Worm (Caenorhabditis elegans) whole organism, L2 larva: ENCODE data around the gene clec-175.

Experiments used
- C34F6.9 ChIP-seq: fragments of 150-350 bp; optimal IDR thresholded peaks from 2 replicates; lab custom pipeline; 2014; ENCODE audit warnings: missing biosample characterization, missing genetic modification characterization
- F13H6.1 ChIP-seq: sonication (generic microtip); optimal IDR thresholded peaks from 2 replicates; lab custom pipeline; 2016; ENCODE audit warnings: missing genetic modification characterization, missing compliant biosample characterization
- R02D3.7 ChIP-seq: fragments of 150-350 bp; optimal IDR thresholded peaks from 2 replicates; lab custom pipeline; 2014; ENCODE audit warnings: missing biosample characterization, missing genetic modification characterization
- Y55F3AM.14 ChIP-seq: fragments of 200-800 bp; sonication (Bioruptor generic); optimal IDR thresholded peaks from 2 replicates; lab custom pipeline; 2018; ENCODE audit warnings: mild to moderate bottlenecking, missing genetic modification characterization, missing compliant biosample characterization
- ZK546.5 ChIP-seq: sonication (generic microtip); optimal IDR thresholded peaks from 2 replicates; lab custom pipeline; 2017; ENCODE audit warnings: missing biosample characterization, missing genetic modification characterization
- alr-1 ChIP-seq: fragments of 150-350 bp; optimal IDR thresholded peaks from 2 replicates; lab custom pipeline; 2014; ENCODE audit warnings: missing biosample characterization, missing genetic modification characterization
- aly-2 ChIP-seq: fragments of 150-350 bp; optimal IDR thresholded peaks from 2 replicates; lab custom pipeline; 2014; ENCODE audit warnings: missing biosample characterization, missing genetic modification characterization
- blmp-1 ChIP-seq: sonication (generic microtip); optimal IDR thresholded peaks from 2 replicates; lab custom pipeline; 2017; ENCODE audit warnings: missing genetic modification characterization, mild to moderate bottlenecking, missing compliant biosample characterization, antibody characterized with exemption, moderate library complexity; ENCODE audit not compliant: insufficient read depth
- ceh-16 ChIP-seq: fragments of 150-350 bp; optimal IDR thresholded peaks from 2 replicates; lab custom pipeline; 2014; ENCODE audit warnings: missing biosample characterization, missing genetic modification characterization
- ceh-82 ChIP-seq: fragments of 150-350 bp; optimal IDR thresholded peaks from 2 replicates; lab custom pipeline; 2014; ENCODE audit warnings: missing biosample characterization, missing genetic modification characterization
- dmd-4 ChIP-seq: sonication (generic microtip); optimal IDR thresholded peaks from 2 replicates; lab custom pipeline; 2017; ENCODE audit warnings: missing biosample characterization, missing genetic modification characterization
- egl-27 ChIP-seq: sonication (generic microtip); optimal IDR thresholded peaks from 3 replicates; lab custom pipeline; 2017; ENCODE audit warnings: missing biosample characterization, missing genetic modification reagents, missing genetic modification characterization
- elt-1 ChIP-seq: fragments of 150-350 bp; optimal IDR thresholded peaks from 2 replicates; lab custom pipeline; 2014; ENCODE audit warnings: missing biosample characterization, missing genetic modification characterization
- lin-11 ChIP-seq: fragments of 150-350 bp; sonication (generic microtip); optimal IDR thresholded peaks from 2 replicates; lab custom pipeline; 2014; ENCODE audit warnings: missing biosample characterization, missing genetic modification characterization, inconsistent platforms, mixed read lengths
- lin-13 ChIP-seq: fragments of 150-350 bp; optimal IDR thresholded peaks from 2 replicates; lab custom pipeline; 2014; ENCODE audit warnings: missing biosample characterization, missing genetic modification reagents, missing genetic modification characterization
- lsy-2 ChIP-seq, 2 experiments: fragments of 150-350 bp in 1 of 2; sonication (generic microtip) in 1 of 2; optimal IDR thresholded peaks; 2 replicates each; lab custom pipeline; 2014 to 2017; ENCODE audit warnings: missing biosample characterization in 2 of 2, missing genetic modification characterization in 2 of 2
- mab-5 ChIP-seq: fragments of 150-350 bp; optimal IDR thresholded peaks from 2 replicates; lab custom pipeline; 2014; ENCODE audit warnings: missing biosample characterization, missing genetic modification characterization
- mbf-1 ChIP-seq: sonication (generic microtip); optimal IDR thresholded peaks from 2 replicates; lab custom pipeline; 2017; ENCODE audit warnings: missing biosample characterization, missing genetic modification characterization
- mdl-1 ChIP-seq, 2 experiments: fragments of 150-350 bp in 1 of 2; sonication (generic microtip) in 1 of 2; optimal IDR thresholded peaks; 2 replicates each; lab custom pipeline; 2017; ENCODE audit warnings: missing biosample characterization in 2 of 2, missing genetic modification characterization in 2 of 2
- nhr-10 ChIP-seq: sonication (generic microtip); optimal IDR thresholded peaks from 2 replicates; lab custom pipeline; 2017; ENCODE audit warnings: missing biosample characterization, missing genetic modification characterization
- nhr-12 ChIP-seq: fragments of 150-350 bp; optimal IDR thresholded peaks from 2 replicates; lab custom pipeline; 2014; ENCODE audit warnings: missing biosample characterization, missing genetic modification characterization
- nhr-21 ChIP-seq: fragments of 150-350 bp; optimal IDR thresholded peaks from 2 replicates; lab custom pipeline; 2014; ENCODE audit warnings: missing biosample characterization, missing genetic modification characterization
- nhr-23 ChIP-seq: fragments of 150-350 bp; optimal IDR thresholded peaks from 2 replicates; lab custom pipeline; 2014; ENCODE audit warnings: missing biosample characterization, missing genetic modification reagents, missing genetic modification characterization
- nhr-237 ChIP-seq: fragments of 150-350 bp; optimal IDR thresholded peaks from 2 replicates; lab custom pipeline; 2014; ENCODE audit warnings: missing biosample characterization, missing genetic modification characterization
- nhr-25 ChIP-seq: fragments of 150-350 bp; sonication (generic microtip); optimal IDR thresholded peaks from 3 replicates; lab custom pipeline; 2014; ENCODE audit warnings: missing biosample characterization, missing genetic modification characterization
- nhr-6 ChIP-seq: fragments of 150-350 bp; optimal IDR thresholded peaks from 2 replicates; lab custom pipeline; 2014; ENCODE audit warnings: missing biosample characterization, missing genetic modification characterization
- nhr-77 ChIP-seq: fragments of 150-350 bp; optimal IDR thresholded peaks from 2 replicates; lab custom pipeline; 2014; ENCODE audit warnings: missing biosample characterization, missing genetic modification characterization
- peb-1 ChIP-seq: fragments of 150-350 bp; optimal IDR thresholded peaks from 2 replicates; lab custom pipeline; 2014; ENCODE audit warnings: missing biosample characterization, missing genetic modification characterization
- sem-4 ChIP-seq: fragments of 150-350 bp; optimal IDR thresholded peaks from 2 replicates; lab custom pipeline; 2014; ENCODE audit warnings: missing biosample characterization, missing genetic modification reagents, missing genetic modification characterization
- skn-1 ChIP-seq: sonication (generic microtip); optimal IDR thresholded peaks from 2 replicates; lab custom pipeline; 2017; ENCODE audit warnings: missing biosample characterization, missing genetic modification characterization
- sma-3 ChIP-seq: sonication (generic microtip); optimal IDR thresholded peaks from 2 replicates; lab custom pipeline; 2016; ENCODE audit warnings: missing genetic modification reagents, missing genetic modification characterization, missing compliant biosample characterization
- sma-9 ChIP-seq, 2 experiments: fragments of 150-350 bp in 1 of 2; sonication (generic microtip) in 1 of 2; optimal IDR thresholded peaks; 2 replicates each; lab custom pipeline; 2014 to 2016; ENCODE audit warnings: missing genetic modification characterization in 2 of 2, mild to moderate bottlenecking in 1 of 2, missing biosample characterization in 1 of 2, missing compliant biosample characterization in 1 of 2, missing genetic modification reagents in 1 of 2, moderate library complexity in 1 of 2
- unc-39 ChIP-seq: fragments of 150-350 bp; optimal IDR thresholded peaks from 2 replicates; lab custom pipeline; 2014; ENCODE audit warnings: missing biosample characterization, missing genetic modification characterization
- unc-62 ChIP-seq: fragments of 150-350 bp; optimal IDR thresholded peaks from 2 replicates; lab custom pipeline; 2014; ENCODE audit warnings: missing biosample characterization, missing genetic modification reagents, missing genetic modification characterization
- zag-1 ChIP-seq: fragments of 150-350 bp; optimal IDR thresholded peaks from 2 replicates; lab custom pipeline; 2014; ENCODE audit warnings: missing biosample characterization, missing genetic modification characterization
- ztf-1 ChIP-seq: fragments of 200-800 bp; sonication (Bioruptor generic); conservative IDR thresholded peaks from 2 replicates; pipeline ENCODE4 v1.3.6; 2022; ENCODE audit warnings: missing genetic modification characterization, missing compliant biosample characterization
- ztf-11 ChIP-seq: sonication (generic microtip); optimal IDR thresholded peaks from 2 replicates; lab custom pipeline; 2017; ENCODE audit warnings: missing biosample characterization, missing genetic modification characterization
- ztf-4 ChIP-seq: fragments of 150-350 bp; optimal IDR thresholded peaks from 2 replicates; lab custom pipeline; 2014; ENCODE audit warnings: missing biosample characterization, missing genetic modification characterization

Gene clec-175

ce11 chrIV:4429901-4430300, 7.8 kb downstream of the clec-175 start, which contains the start of the genes str-185 and R08C7.5:
str-185 (minus strand) TSS chrIV:4430001.
R08C7.5 (plus strand) TSS chrIV:4430229.
- TF ChIP-seq nhr-23 = no peak
- no peak for TF ChIP-seq zag-1 (tag; lab: Kevin White, UChicago)
- no peak for TF ChIP-seq ceh-16
- TF ChIP-seq skn-1 (tag; lab: Kevin White, UChicago) = no peak
- TF ChIP-seq unc-62 (GFP tag; lab: Kevin White, UChicago) = no peak
- no peak for TF ChIP-seq nhr-10 (tag; lab: Kevin White, UChicago)
- no peak for TF ChIP-seq elt-1 (tag; lab: Kevin White, UChicago)
- TF ChIP-seq sem-4 (tag; lab: Kevin White, UChicago) = no peak
- TF ChIP-seq ztf-1 (GFP tag; lab: Robert Waterston, UW) = no peak
- TF ChIP-seq ceh-82 (tag; lab: Kevin White, UChicago) = no peak
- TF ChIP-seq R02D3.7 (tag; lab: Kevin White, UChicago) = no peak
- no peak for TF ChIP-seq ztf-4 (tag; lab: Kevin White, UChicago)
- no peak for TF ChIP-seq nhr-25 (tag; lab: Kevin White, UChicago)
- no peak for TF ChIP-seq alr-1 (tag; lab: Kevin White, UChicago)
- no peak for TF ChIP-seq unc-39 (tag; lab: Kevin White, UChicago)
- no peak for TF ChIP-seq ztf-11 (tag; lab: Kevin White, UChicago)
- TF ChIP-seq sma-3 (GFP tag; lab: Kevin White, UChicago) = no peak
- TF ChIP-seq egl-27 (tag; lab: Kevin White, UChicago) = no peak
- no peak for TF ChIP-seq mdl-1 (tag; optimal IDR thresholded peaks at IDR 0.05; lab: Kevin White, UChicago)
- TF ChIP-seq C34F6.9 = no peak
- TF ChIP-seq, all 48 proteins: peak for 0

- TF ChIP-seq mbf-1 = no peak
- no peak for TF ChIP-seq nhr-23
- TF ChIP-seq nhr-6 (tag; lab: Kevin White, UChicago) = no peak
- TF ChIP-seq C34F6.9 = no peak
These were observed 12.4 kb downstream of the clec-175 start, which contains the start of the genes R08C7.8 and R08C7.4 for ce11 chrIV:4434441-4435084. R08C7.8 (minus strand) TSS chrIV:4434541. R08C7.4 (plus strand) TSS chrIV:4435034.

ce11 chrIV:4437825-4438224, 15.7 kb downstream of the clec-175 start:
- TF ChIP-seq ZK546.5 (tag; lab: Kevin White, UChicago) (no peak), mdl-1 (tag; optimal IDR thresholded peaks at IDR 0.05; lab: Kevin White, UChicago) (no peak), egl-27 (tag; lab: Kevin White, UChicago) (no peak), nhr-10 (tag; lab: Kevin White, UChicago) (no peak), unc-62 (GFP tag; lab: Kevin White, UChicago) (no peak), sma-9 (GFP tag; optimal IDR thresholded peaks at IDR 0.05; lab: Kevin White, UChicago) (peak; percentile 45), sma-9 (tag; optimal IDR thresholded peaks at IDR 0.05; lab: Kevin White, UChicago) (no peak), elt-1 (tag; lab: Kevin White, UChicago) (peak; percentile 51), alr-1 (tag; lab: Kevin White, UChicago) (no peak)

- TF ChIP-seq lin-13 (GFP tag; lab: Kevin White, UChicago) = no peak
- TF ChIP-seq alr-1 (tag; lab: Kevin White, UChicago) = no peak
- TF ChIP-seq zag-1 (tag; lab: Kevin White, UChicago) = no peak
- no peak for TF ChIP-seq C34F6.9
- no peak for TF ChIP-seq nhr-21 (tag; lab: Kevin White, UChicago)
- TF ChIP-seq ztf-1 (GFP tag; lab: Robert Waterston, UW) = no peak
- TF ChIP-seq nhr-12 = no peak
- TF ChIP-seq R02D3.7 (tag; lab: Kevin White, UChicago) = no peak
- TF ChIP-seq nhr-77 (tag; lab: Kevin White, UChicago) = no peak
- no peak for TF ChIP-seq elt-1 (tag; lab: Kevin White, UChicago)
- TF ChIP-seq aly-2 (tag; lab: Kevin White, UChicago) = no peak
- no peak for TF ChIP-seq nhr-10 (tag; lab: Kevin White, UChicago)
- TF ChIP-seq ztf-11 (tag; lab: Kevin White, UChicago) = no peak
- TF ChIP-seq lsy-2 (tag; optimal IDR thresholded peaks at IDR 0.05; lab: Kevin White, UChicago) = no peak
- TF ChIP-seq nhr-25 (tag; lab: Kevin White, UChicago) = no peak
These were observed 17.1 kb downstream of the clec-175 start, which contains the start of gene fbxb-74 for ce11 chrIV:4439190-4439589. fbxb-74 (minus strand) TSS chrIV:4439290.

DNA sequence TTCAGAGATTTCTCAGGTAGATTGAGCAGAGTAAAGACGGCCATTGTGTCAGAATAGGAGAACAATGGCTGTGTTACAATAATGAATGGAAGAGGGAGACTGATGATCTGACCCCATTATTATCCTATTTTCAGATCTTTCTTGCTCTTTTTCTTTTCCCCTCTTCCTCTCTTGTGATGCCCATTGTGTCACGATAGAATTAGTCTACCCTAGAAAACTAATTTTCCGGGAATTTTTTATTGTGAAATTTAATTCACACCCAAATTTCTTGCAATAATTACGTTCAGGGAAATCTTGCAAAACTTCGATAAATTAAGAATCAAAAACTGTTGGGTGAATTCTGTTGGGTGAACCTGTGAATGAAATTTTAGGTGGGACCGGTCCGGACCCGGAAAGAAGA, 18.9 kb downstream of the clec-175 start, which contains the start of gene fbxb-75:
Gene fbxb-75 (minus strand): TSS at position 101 of the 400 bp plus-strand sequence.
- TF ChIP-seq aly-2 (tag; lab: Kevin White, UChicago) (no peak), F13H6.1 (tag; lab: Kevin White, UChicago) (no peak), sem-4 (tag; lab: Kevin White, UChicago) (no peak), sma-9 (GFP tag; optimal IDR thresholded peaks at IDR 0.05; lab: Kevin White, UChicago) (no peak), sma-9 (tag; optimal IDR thresholded peaks at IDR 0.05; lab: Kevin White, UChicago) (no peak), ceh-82 (tag; lab: Kevin White, UChicago) (no peak), ztf-11 (tag; lab: Kevin White, UChicago) (no peak), blmp-1 (tag; lab: Kevin White, UChicago) (no peak), zag-1 (tag; lab: Kevin White, UChicago) (no peak), ceh-16 (no peak), lin-13 (GFP tag; lab: Kevin White, UChicago) (no peak), mab-5 (tag; lab: Kevin White, UChicago) (no peak), nhr-21 (tag; lab: Kevin White, UChicago) (no peak), dmd-4 (tag; lab: Kevin White, UChicago) (no peak), lin-11 (tag; lab: Kevin White, UChicago) (no peak), lsy-2 (tag; optimal IDR thresholded peaks at IDR 0.05; lab: Kevin White, UChicago) (no peak), nhr-237 (no peak), nhr-10 (tag; lab: Kevin White, UChicago) (no peak), peb-1 (tag; lab: Kevin White, UChicago) (no peak), nhr-12 (no peak), Y55F3AM.14 (GFP tag; lab: Kevin White, UChicago) (no peak)
